Fruit fly (Drosophila melanogaster) whole organism, adult: ENCODE data around the gene pyx.

Experiments used
- CG1620 ChIP-seq: fragments of 200-800 bp; sonication (Bioruptor generic); optimal IDR thresholded peaks from 2 replicates; lab custom pipeline; 2016; ENCODE audit warnings: missing biosample characterization, missing genetic modification characterization
- CG7045 ChIP-seq: fragments of 200-800 bp; sonication (Bioruptor generic); optimal IDR thresholded peaks from 2 replicates; lab custom pipeline; 2017; ENCODE audit warnings: missing biosample characterization, mild to moderate bottlenecking, missing genetic modification characterization
- CG7101 ChIP-seq: fragments of 200-800 bp; sonication (Bioruptor generic); optimal IDR thresholded peaks from 2 replicates; lab custom pipeline; 2018; ENCODE audit warnings: missing biosample characterization, mild to moderate bottlenecking, missing genetic modification characterization, moderate library complexity
- Clk ChIP-seq: fragments of 200-800 bp; sonication (Bioruptor generic); optimal IDR thresholded peaks from 2 replicates; lab custom pipeline; 2017; ENCODE audit warnings: missing biosample characterization, missing genetic modification characterization
- kay ChIP-seq: fragments of 200-800 bp; sonication (Bioruptor generic); peaks from one replicate; lab custom pipeline; 2016; ENCODE audit warnings: missing biosample characterization, missing genetic modification characterization, borderline replicate concordance
- ovo ChIP-seq: fragments of 200-800 bp; sonication (Bioruptor generic); optimal IDR thresholded peaks from 2 replicates; lab custom pipeline; 2016; ENCODE audit warnings: missing biosample characterization, missing genetic modification characterization
- toe ChIP-seq: fragments of 200-800 bp; sonication (Bioruptor generic); optimal IDR thresholded peaks from 2 replicates; lab custom pipeline; 2016; ENCODE audit warnings: missing biosample characterization, missing genetic modification characterization

DNA sequence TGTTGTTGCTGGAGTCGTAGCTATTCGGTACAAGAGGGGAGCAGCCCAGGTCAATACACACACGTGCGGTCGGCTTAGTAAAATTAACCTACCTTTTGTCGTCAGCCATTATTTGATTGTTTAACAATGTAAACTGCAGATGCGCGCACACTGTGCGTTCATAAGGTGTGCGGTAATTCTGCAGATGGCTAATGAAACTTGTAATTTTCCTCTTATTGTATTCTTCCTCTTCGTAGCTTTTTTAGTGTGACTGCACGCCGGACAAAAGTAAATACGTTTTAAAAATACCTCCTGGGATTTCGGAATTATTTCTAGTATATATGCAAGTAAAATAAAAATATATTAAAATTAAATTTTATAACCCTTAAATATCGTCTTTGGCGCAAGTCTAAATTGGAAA, 11.7 kb downstream of the pyx start, which contains the start of gene Prp4k:
- no peak for TF ChIP-seq kay
- TF ChIP-seq CG1620 (GFP tag; lab: Kevin White, UChicago): no peak
- no peak for TF ChIP-seq ovo (GFP tag; lab: Kevin White, UChicago)
- TF ChIP-seq CG7101: no peak
- no peak for TF ChIP-seq toe (GFP tag; lab: Kevin White, UChicago)
- no peak for TF ChIP-seq Clk (GFP tag; lab: Kevin White, UChicago)
- TF ChIP-seq CG7045 (GFP tag; lab: Kevin White, UChicago): no peak
